Worm (Caenorhabditis elegans) whole organism, L4 larva: Measurements from ENCODE around the gene cnnm-3.

Source experiments
- F49E8.2 ChIP-seq: sonication (generic microtip); optimal IDR thresholded peaks from 2 replicates; lab custom pipeline; 2016; ENCODE audit warnings: missing compliant biosample characterization, mild to moderate bottlenecking, missing genetic modification characterization, borderline replicate concordance
- ZK546.5 ChIP-seq, 2 experiments: sonication (generic microtip); optimal IDR thresholded peaks; 2 replicates each; lab custom pipeline; 2017; ENCODE audit warnings: missing biosample characterization in 2 of 2, missing genetic modification characterization in 2 of 2
- aha-1 ChIP-seq: fragments of 150-350 bp; peaks from one replicate; lab custom pipeline; 2014; ENCODE audit warnings: missing biosample characterization, missing genetic modification characterization
- ceh-82 ChIP-seq: sonication (generic microtip); optimal IDR thresholded peaks from 2 replicates; lab custom pipeline; 2017; ENCODE audit warnings: missing biosample characterization, missing genetic modification characterization
- lin-15B ChIP-seq: fragments of 150-350 bp; sonication (generic microtip); optimal IDR thresholded peaks from 3 replicates; lab custom pipeline; 2014; ENCODE audit warnings: missing biosample characterization, missing genetic modification characterization
- lir-3 ChIP-seq: sonication (generic microtip); optimal IDR thresholded peaks from 2 replicates; lab custom pipeline; 2016; ENCODE audit warnings: mild to moderate bottlenecking, missing genetic modification characterization, missing compliant biosample characterization
- nhr-237 ChIP-seq: sonication (generic microtip); optimal IDR thresholded peaks from 2 replicates; lab custom pipeline; 2017; ENCODE audit warnings: missing biosample characterization, missing genetic modification characterization
- zip-2 ChIP-seq: fragments of 150-350 bp; optimal IDR thresholded peaks from 2 replicates; lab custom pipeline; 2014; ENCODE audit warnings: missing biosample characterization, missing genetic modification characterization

DNA sequence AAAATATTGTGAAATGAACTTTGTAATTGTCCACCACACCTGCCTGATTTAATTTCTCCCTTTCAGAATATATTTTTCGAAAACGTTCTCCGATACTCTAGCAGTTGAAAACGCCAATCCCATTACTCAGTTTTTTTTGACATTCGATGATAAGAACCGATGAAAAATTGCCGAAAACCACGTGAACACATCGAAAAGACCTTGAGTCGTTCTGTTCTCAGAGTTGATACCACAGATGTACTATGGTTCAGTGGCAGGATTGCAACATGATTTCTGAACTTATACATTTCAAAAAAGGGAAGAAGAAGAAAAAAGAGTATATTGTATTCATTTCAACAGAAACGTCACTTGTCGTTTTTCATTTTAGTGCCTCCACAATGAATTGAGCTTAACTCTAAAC, 25.7 kb downstream of the cnnm-3 start:
- TF ChIP-seq ZK546.5 (tag; optimal IDR thresholded peaks at IDR 0.05; lab: Kevin White, UChicago) (no peak), lin-15B (tag; lab: Kevin White, UChicago) (no peak), aha-1 (tag; lab: Kevin White, UChicago) (no peak), zip-2 (tag; lab: Kevin White, UChicago) (no peak), F49E8.2 (tag; lab: Kevin White, UChicago) (no peak), nhr-237 (tag; lab: Kevin White, UChicago) (no peak), ceh-82 (no peak), lir-3 (tag; lab: Kevin White, UChicago) (no peak)
